Fruit fly (Drosophila melanogaster) whole organism, larva: ENCODE results near the gene CG5246.
A peak's percentile ranks its signal among the peaks of the same experiment; 100 is the strongest.

Experiments
- noc ChIP-seq: fragments of 200-800 bp; sonication (Bioruptor generic); optimal IDR thresholded peaks from 3 replicates; lab custom pipeline; 2019; ENCODE audit warnings: missing biosample characterization, mild to moderate bottlenecking, missing genetic modification characterization, moderate library complexity

Gene CG5246

DNA sequence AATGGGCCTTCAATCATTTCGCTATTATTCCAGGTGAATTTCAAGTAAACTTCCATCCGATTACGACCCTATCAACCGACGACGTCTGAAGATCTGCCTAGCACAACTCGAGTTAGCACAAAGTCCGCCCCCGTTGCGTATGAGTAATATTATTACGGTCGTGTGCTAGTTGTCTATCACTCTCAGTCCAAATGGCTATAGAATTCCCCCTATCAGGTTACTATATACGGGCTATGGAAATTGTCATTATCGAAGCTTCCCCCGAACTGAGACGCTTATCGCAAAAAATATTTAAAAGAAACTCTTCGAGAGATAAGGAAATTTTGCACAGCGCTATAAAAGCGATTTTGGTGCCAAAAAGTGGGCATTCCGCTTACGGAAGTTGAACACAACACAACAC is at the start of gene CG5246:
Gene CG5246 (plus strand): TSS at position 365 of the 400 bp plus-strand sequence.
- peak; percentile 12 for TF ChIP-seq noc (tag; lab: Kevin White, UChicago)

DNA sequence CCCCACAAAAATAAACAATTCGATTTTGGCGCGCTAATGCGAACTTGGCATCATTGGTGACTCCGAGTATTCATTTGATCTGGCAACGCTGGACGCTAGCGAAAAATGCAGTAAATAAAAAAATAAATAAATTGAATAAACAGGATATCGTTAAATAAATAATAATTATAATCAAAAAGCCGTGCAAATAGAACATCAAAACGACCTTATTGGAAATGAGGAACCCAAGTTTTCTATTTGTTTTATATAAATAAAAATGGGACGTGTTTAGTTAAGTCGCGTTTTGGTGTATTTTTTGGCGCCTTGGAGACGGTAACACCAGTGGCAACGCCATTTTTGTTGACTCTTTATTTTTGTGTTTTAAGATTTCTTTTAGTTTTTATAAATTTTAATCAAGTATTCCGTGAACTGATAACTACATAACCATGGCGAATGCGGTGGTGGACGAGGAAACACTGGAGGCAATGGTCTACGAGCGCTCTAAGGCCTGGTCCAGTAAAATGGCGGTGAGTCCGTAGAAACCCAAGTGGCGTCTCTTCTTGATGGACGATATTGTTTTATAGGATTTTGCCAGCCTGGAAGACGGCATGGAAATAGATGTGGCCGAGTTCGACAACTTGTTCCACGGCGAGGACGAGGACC is 47.8 kb upstream of the CG5246 start, which contains the start of gene cal1:
Gene cal1 (plus strand): TSS at position 304 of the 642 bp plus-strand sequence.
- TF ChIP-seq noc (tag; lab: Kevin White, UChicago): no peak

DNA sequence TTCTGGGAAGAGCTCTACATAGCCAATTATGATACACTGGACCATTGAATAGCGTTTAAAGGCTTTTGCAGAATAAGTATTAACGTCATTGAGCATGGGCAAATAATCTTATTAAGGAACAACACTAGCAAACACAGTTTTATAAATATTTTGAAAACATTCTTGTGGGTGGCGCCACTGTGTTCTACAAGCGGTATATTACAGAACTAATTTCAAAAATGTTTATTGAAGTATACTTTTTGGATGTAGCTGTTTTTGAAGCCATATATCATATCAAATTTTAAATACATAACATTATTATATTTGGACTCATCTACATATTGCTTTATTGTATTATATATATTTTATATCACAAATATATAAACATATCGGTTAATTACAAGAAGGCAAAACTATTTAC is 27.0 kb upstream of the CG5246 start:
- no peak for TF ChIP-seq noc (tag; lab: Kevin White, UChicago)

DNA sequence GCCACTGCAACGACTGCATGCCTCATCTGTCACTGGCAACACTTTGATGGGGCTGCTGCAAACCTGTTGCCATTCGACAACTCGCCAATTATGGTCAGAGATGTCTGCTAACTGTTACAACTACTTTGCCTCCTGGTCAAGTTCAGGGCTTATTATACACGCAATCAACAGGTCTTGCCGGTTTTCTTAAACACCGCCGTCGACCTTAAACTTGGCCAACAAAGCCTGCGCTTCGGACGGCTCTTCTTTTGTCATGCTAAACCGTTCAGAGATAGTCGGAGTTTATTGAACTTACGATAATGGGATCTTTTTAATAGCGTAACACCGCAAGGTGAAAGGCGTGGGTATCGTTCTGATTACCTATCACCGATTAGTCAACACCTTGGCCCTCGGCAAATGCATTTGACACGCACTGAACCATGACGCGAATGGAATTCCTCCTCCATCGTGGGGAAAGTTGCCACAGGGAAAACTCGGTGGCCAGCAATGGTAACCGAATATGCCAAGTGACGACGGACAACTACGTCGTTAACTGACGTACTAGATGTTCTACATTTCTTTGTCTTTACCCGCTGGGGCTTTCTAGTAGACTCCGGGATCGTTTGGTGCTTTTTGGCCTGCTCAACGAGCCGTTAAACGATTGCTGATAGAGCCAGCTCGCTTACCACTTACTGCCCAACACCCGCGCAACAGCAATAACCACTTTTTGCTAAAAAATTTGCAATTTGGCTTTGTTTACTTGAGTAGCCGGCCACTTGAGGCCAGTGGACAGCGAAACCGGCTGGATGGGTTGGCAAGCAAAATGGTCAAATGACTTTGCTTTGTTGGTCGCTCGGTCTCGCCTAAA is 24.8 kb upstream of the CG5246 start:
- TF ChIP-seq noc (tag; lab: Kevin White, UChicago): no peak

DNA sequence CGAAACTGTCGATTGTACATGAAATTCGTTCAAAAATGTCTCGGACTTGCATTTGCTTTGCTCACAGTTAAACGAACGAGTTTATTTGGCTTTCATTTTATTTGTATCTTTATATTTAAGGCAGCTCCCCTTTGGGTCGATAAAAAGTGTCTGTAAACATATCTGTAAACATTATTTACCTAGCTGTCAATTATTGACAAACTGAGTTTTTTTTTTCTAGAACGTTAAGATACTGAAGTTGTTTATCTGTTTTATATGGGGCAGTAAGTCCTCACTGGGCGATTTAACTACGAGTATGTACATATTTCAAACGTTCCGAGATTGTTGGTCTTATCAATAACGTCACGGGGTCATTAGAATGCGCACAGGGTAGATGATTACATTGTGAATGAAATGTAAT is 20.2 kb upstream of the CG5246 start:
- no peak for TF ChIP-seq noc (tag; lab: Kevin White, UChicago)

DNA sequence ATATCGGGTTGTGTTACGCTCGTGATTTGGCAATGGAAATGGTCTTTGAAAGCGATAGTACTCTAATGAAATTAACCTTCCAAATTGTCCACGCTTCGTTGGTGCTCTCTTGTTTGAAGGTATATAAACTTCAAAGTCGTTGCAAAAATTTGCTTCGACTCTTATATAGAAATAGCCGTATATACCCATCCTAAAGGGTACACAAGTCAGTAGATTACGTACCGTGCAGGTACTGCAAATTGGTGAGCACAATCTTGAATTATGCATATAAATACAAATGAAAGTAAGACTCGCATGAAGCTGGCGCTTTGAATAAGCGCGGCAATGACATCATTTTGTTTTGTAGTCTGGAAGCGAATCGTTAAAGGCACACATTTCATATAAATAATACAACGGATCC is 19.7 kb upstream of the CG5246 start:
- no peak for TF ChIP-seq noc (tag; lab: Kevin White, UChicago)

DNA sequence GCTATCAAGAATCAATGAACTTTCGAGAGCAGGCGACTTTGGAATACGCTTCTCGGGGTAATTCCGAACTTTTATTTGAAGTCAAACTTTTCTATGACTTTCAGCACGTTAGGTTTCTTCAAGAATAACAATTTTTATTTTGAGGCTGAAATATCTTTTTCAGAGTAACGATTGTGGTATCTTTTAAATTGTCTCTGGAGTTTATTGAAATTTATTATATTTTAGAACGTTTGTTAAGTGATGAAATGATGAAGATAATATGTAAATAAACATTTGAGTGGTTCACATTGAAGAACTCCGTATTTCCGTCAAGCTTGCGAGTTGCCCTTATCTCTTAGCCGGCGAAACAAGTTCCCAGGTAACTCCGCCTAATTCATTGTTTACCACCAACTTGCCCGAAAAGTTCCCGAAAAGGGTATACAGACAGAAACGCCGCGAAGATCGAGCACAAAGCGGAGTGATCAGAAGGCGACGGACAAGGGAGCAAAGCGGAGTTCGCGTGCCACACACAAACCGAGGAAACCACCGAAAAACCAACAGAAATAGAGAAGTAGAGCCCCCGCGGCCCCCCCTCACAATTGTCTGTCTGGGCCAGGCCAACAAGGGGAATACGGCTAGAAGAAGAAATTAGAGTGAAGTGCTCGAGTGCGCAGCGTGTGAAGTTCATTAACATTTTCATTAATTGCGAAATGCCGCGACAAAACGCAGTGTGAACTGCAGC is 18.1 kb upstream of the CG5246 start:
- TF ChIP-seq noc (tag; lab: Kevin White, UChicago): peak; percentile 34

DNA sequence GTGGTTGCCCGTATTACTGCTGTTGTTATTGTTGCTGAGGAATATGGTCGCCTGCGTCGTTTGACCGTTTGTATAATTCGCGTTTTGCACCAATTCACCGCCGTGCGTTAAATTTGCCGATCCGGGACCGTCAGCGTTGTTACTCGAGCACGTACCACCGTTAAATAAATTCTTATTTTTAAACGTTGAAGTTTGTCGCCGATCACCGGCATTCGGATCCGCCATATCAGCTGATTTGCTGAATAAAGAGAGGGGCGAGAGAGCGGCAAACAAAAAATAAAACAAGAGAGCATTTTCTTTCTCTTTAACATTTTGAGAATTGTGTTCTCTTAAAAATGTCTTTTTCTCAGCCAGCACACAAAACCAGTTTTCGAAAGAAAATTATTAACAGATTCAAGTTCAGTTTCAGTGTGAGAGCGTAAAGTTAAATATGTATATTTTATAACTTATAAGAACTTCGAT is 17.0 kb upstream of the CG5246 start:
- peak; percentile 35 for TF ChIP-seq noc (tag; lab: Kevin White, UChicago)

DNA sequence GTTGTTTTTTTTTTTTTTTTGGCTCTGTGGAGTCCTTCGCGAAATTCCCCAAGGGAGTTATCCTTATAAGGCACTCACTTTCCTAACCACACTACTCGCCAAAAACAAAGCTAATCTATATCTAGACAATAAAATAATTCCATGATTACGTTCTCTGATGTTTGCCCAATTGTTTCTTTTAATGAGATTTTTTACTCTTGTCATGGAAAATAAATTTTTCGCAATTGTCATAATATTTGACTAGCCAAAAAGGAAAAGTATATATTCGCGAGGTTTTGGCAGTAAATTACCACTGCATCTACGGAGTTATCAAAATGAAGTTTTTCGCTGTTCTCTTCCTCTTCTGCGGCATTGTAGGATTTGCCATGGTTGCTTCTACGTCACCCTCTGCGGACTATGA is 15.7 kb upstream of the CG5246 start, which contains the start of gene CG34278:
Gene CG34278 (plus strand): TSS at position 301 of the 400 bp plus-strand sequence.
- TF ChIP-seq noc (tag; lab: Kevin White, UChicago): no peak

DNA sequence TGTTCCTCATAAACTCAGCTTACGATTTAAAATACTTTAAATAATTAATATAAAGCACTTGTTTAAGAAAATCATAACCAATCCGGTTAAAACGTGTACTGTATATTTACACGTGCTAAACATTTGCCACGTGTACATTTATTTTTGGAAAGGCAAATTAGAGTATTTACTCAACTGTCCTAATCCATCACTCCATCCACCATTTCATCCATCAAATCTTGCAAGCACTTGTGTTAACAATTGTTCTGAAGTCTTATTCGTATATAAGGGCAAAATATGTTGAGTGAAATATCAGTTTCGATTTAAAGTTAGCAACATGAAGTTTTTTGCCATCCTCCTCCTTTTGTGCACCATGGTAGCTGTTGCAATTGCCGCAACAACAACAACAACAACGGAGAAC is 14.6 kb upstream of the CG5246 start, which contains the start of gene CG42779:
Gene CG42779 (plus strand): TSS at position 301 of the 400 bp plus-strand sequence.
- no peak for TF ChIP-seq noc (tag; lab: Kevin White, UChicago)

DNA sequence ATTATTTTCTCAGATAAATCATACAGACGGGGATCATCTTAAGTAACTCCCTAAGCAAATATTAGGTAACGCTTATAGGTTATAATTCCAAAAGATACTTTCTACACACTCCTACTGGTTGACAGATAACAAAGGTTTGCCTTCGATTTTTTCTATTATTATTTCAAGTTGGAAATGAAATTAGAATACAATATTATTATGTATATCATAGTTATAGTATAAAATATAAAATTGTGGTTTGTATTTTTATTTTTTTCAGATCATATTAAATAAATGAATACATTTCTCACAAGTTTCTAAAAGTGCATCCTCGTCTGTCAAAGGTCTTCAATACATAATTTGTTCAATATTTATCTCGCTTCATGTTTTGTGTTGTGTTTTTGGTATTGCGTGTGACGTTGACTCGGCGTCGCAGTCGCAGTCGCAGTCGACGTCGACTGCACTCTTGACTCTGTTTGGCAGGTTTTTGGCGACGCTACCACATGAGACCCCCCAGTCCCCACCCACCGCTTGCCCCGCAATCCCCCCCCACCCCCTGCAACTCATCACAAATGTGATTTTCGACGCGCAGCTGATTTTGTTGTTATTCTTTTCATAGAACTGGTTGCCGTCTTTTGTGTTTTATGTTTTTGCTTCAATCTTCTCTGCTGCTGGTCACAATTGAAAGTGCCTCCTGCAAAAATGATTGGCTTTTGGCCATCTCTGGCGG is 13.0 kb upstream of the CG5246 start:
- no peak for TF ChIP-seq noc (tag; lab: Kevin White, UChicago)

DNA sequence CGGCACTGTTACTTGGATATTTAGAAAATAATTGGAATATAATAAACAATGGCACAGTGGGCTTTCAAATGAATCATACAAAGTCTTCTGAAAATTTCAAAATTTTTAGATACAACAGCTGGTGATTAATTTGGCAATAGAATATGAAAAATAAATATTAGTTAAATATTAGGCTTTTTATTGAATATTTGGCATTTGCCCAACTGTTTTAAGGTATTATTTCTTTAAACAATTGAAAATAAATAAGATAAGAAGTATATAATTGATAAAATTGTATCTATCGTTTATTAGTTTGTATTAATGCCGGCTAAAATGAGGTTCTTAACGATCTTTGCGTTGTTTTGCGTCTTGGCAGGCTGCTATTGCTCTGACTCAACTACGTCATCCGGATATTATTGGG is 11.7 kb upstream of the CG5246 start, which contains the start of gene CG45079:
Gene CG45079 (plus strand): TSS at position 301 of the 400 bp plus-strand sequence.
- TF ChIP-seq noc (tag; lab: Kevin White, UChicago): no peak

DNA sequence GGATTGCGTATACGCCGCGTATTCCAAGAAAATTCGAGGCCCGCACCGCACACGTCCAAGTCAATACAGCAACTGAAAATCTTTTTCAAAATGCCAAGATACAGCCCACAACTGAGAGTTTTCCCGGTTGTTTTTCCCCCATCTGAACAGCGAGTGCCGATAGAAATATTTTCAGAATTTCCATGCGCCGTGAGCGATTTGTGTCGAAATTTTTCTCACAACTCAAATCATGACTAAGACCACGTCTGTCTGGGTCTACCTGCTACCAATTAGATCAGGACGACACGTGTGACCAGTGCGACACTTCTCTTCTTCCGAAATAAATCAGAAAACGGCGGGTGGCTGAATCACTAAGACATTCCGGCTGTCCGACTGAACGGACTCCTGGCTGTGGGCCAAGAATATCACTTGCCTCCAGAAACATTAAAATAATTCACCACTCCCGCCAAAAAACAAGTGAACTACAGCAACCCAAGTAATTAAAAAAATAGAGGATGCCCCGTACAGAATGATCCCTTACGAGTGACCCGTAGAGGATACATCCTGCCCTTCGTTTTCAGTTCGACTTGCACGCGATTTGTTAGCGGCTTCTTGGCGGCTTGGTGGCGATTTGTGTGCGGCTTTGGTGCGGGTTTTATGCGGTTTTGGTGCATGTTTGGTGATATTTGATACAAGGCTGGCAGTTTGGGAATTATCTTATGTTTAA is 10.4 kb upstream of the CG5246 start, which contains the start of gene cher:
Gene cher (minus strand): TSS at position 51 of the 706 bp plus-strand sequence.
- no peak for TF ChIP-seq noc (tag; lab: Kevin White, UChicago)

DNA sequence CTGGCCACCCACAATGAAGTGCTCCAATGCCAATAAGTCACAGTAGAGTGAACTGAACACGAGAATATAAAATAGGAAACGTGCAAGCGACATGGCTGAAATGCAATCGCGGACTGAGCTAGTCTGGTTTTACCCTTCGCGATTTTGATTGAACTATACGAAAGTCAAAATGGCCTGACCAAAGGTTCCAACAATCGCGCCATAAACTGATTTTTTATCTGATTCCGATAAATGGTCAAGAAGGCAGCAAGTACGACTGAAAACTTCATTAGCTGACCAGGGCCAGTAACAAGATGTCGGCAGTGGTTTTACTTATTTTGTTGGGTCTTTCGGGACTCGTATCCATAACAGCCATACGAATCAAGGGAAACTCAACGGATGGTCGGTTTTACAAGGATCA is 9.1 kb upstream of the CG5246 start, which contains the start of the genes CG17477 and CG31269:
Gene CG17477 (minus strand): TSS at position 101 of the 400 bp plus-strand sequence.
Gene CG31269 (plus strand): TSS at position 289 of the 400 bp plus-strand sequence.
- TF ChIP-seq noc (tag; lab: Kevin White, UChicago): no peak
